Fruit fly (Drosophila melanogaster): ENCODE results near the gene Ag5r2.
A peak's percentile ranks its signal among the peaks of the same experiment; 100 is the strongest.

The Ag5r2 gene

DNA sequence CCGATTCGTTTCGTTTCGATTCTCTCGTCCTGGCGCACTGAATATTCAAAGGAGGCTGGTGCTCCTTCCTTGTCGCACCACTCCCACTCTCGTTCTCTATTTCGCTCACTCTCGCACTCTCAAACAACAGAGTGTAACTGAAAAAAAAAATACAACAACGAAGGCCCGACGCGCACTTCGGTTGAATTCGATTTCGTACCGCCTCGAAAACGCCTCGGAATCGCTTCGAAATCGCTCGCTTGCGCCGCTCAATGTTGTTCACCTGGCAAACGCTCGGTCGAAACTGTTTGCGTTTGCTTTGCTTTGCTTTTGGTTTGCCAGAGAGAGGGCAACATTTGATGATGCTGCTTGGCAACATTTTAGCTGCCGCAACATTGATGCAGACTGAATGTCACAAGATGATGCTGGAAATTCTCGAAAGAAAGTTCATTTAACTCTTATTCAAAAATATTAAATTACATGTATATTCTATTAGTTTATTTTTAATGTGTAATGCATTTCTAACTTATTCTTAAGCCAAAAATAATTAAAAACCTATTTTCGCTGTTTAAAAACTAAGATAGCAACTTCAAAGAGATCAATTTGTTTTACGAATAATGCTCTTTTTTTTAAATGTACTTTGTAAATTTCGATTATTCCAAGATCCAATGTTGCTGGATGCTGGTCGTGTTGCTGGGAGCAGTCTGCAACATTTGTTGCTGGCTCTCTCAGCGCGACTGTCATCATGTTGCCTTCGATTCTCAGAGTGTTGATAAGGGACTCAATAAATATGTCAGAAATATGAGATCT is 34.6 kb downstream of the Ag5r2 start, which contains the start of gene NetB (continued):
- TF ChIP-seq CG4360 (GFP tag; IDR thresholded peaks at IDR 0.05) = no peak
- TF ChIP-seq CG8290 (GFP tag; optimal IDR thresholded peaks at IDR 0.05) = no peak
- TF ChIP-seq CG8290 (tag; optimal IDR thresholded peaks at IDR 0.05) = peak in 1 of 2 experiments; percentile 47
- TF ChIP-seq slbo (GFP tag; IDR thresholded peaks at IDR 0.05) = no peak
- TF ChIP-seq CG6654 (GFP tag; optimal IDR thresholded peaks at IDR 0.05) = no peak
- no peak for TF ChIP-seq CHES-1-like (GFP tag; optimal IDR thresholded peaks at IDR 0.05)
- TF ChIP-seq Aef1 (GFP tag; IDR thresholded peaks at IDR 0.05) = no peak
- peak; percentile 42 for TF ChIP-seq abd-A (tag; optimal IDR thresholded peaks at IDR 0.05)
- no peak for TF ChIP-seq eyg (GFP tag; optimal IDR thresholded peaks at IDR 0.05)
- no peak for TF ChIP-seq Usf (GFP tag; optimal IDR thresholded peaks at IDR 0.05)
- peak; percentile 42 for TF ChIP-seq jing (GFP tag; optimal IDR thresholded peaks at IDR 0.05)
- TF ChIP-seq CG2712 (tag; optimal IDR thresholded peaks at IDR 0.05) = no peak
- 0 out of 4 replicates have a peak, but pooled peaks have one; percentile 61 for TF ChIP-seq chinmo (GFP tag; IDR thresholded peaks at IDR 0.05; ENCODE audit: partially characterized antibody)
- no peak for TF ChIP-seq B-H1 (GFP tag; IDR thresholded peaks at IDR 0.05)
- TF ChIP-seq Fer1 (GFP tag; optimal IDR thresholded peaks at IDR 0.05) = peak; percentile 5
- TF ChIP-seq CG10147 (GFP tag; optimal IDR thresholded peaks at IDR 0.05) = no peak
- no peak for TF ChIP-seq dm (GFP tag; optimal IDR thresholded peaks at IDR 0.05)
- TF ChIP-seq Jarid2 (GFP tag; optimal IDR thresholded peaks at IDR 0.05) = peak; percentile 98
- TF ChIP-seq bcd (GFP tag; optimal IDR thresholded peaks at IDR 0.05) = no peak
- peak; percentile 46 for TF ChIP-seq sens (GFP tag)
- TF ChIP-seq Dad (GFP tag; optimal IDR thresholded peaks at IDR 0.05) = no peak
- no peak for TF ChIP-seq otp (GFP tag; IDR thresholded peaks at IDR 0.05)
- no peak for TF ChIP-seq CG4707 (GFP tag; optimal IDR thresholded peaks at IDR 0.05)
- no peak for TF ChIP-seq cwo (GFP tag; optimal IDR thresholded peaks at IDR 0.05)
- no peak for TF ChIP-seq Lpt (GFP tag; optimal IDR thresholded peaks at IDR 0.05)
- no peak for TF ChIP-seq Nf-YA (GFP tag; IDR thresholded peaks at IDR 0.05)
- TF ChIP-seq tio (GFP tag; optimal IDR thresholded peaks at IDR 0.05) = no peak
- TF ChIP-seq CG3407 (GFP tag; optimal IDR thresholded peaks at IDR 0.05) = no peak
- no peak for TF ChIP-seq E2f2 (GFP tag; IDR thresholded peaks at IDR 0.05)
- no peak for TF ChIP-seq psq (GFP tag; optimal IDR thresholded peaks at IDR 0.05)
- no peak for TF ChIP-seq fd96Cb (tag; optimal IDR thresholded peaks at IDR 0.05)
- TF ChIP-seq CrebB (tag; optimal IDR thresholded peaks at IDR 0.05) = no peak
- TF ChIP-seq CG10543 (GFP tag; optimal IDR thresholded peaks at IDR 0.05) = peak; percentile 28
- no peak for TF ChIP-seq toy (GFP tag; IDR thresholded peaks at IDR 0.05)
- TF ChIP-seq Asciz (GFP tag; optimal IDR thresholded peaks at IDR 0.05) = no peak
- no peak for TF ChIP-seq CG1792 (GFP tag; optimal IDR thresholded peaks at IDR 0.05)
- no peak for TF ChIP-seq CG1602 (GFP tag; optimal IDR thresholded peaks at IDR 0.05)
- TF ChIP-seq CG13424 (tag; optimal IDR thresholded peaks at IDR 0.05) = no peak
- no peak for TF ChIP-seq wdn (GFP tag; IDR thresholded peaks at IDR 0.05)
- TF ChIP-seq kay (GFP tag; optimal IDR thresholded peaks at IDR 0.05) = no peak
- TF ChIP-seq CG3995 (GFP tag; optimal IDR thresholded peaks at IDR 0.05) = no peak
- no peak for TF ChIP-seq CG1647 (GFP tag; optimal IDR thresholded peaks at IDR 0.05)
- no peak for TF ChIP-seq CG14050 (GFP tag; IDR thresholded peaks at IDR 0.05)
- TF ChIP-seq nau (GFP tag; optimal IDR thresholded peaks at IDR 0.05) = no peak
- TF ChIP-seq mld (GFP tag; IDR thresholded peaks at IDR 0.05; ENCODE audit: partially characterized antibody) = peak; percentile 8; the same call in 1 of the 3 replicates
- no peak for TF ChIP-seq Lhr (GFP tag; optimal IDR thresholded peaks at IDR 0.05)
- no peak for TF ChIP-seq Ada2b (GFP tag; IDR thresholded peaks at IDR 0.05)
- TF ChIP-seq ase (GFP tag; IDR thresholded peaks at IDR 0.05) = no peak
- no peak for TF ChIP-seq Dbx (GFP tag; IDR thresholded peaks at IDR 0.05)
- no peak for TF ChIP-seq CG5180 (GFP tag; optimal IDR thresholded peaks at IDR 0.05)
